Fruit fly (Drosophila melanogaster): Measurements from ENCODE around the gene CG7110.

The CG7110 gene

DNA sequence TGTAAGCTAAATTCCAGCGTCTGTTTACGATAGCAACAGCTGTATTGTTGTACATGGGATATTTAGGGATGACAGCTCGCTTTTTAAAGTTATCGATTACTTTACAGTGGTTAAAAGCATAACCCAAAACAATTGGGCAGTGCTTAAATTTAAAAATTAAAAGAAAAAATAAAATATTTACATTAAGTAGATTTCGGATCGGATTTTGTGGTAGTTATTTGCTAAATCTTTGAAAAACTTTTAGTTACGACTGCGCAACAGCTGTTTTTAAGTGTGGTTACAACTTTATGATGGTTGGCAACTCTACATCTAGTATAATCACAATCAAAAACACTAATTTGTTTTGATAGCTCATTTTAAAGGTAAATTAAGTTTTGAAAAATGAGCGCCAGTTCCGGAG lies 11.5 kb upstream of the CG7110 start, which contains the start of the genes Ing5 and CG7099 (continued):
- TF ChIP-seq CG10565 (GFP tag; optimal IDR thresholded peaks at IDR 0.05) (peak; percentile 61), CG6683 (GFP tag; optimal IDR thresholded peaks at IDR 0.05) (peak; percentile 85), Fer3 (tag; optimal IDR thresholded peaks at IDR 0.05) (peak; percentile 97), CG17359 (tag; optimal IDR thresholded peaks at IDR 0.05) (peak; percentile 96), gfzf (GFP tag; optimal IDR thresholded peaks at IDR 0.05) (peak; percentile 4), Atf3 (GFP tag; optimal IDR thresholded peaks at IDR 0.05) (peak; percentile 90), CG13775 (GFP tag; optimal IDR thresholded peaks at IDR 0.05) (peak; percentile 97), lab (GFP tag; optimal IDR thresholded peaks at IDR 0.05) (peak; percentile 97), CG3726 (GFP tag; IDR thresholded peaks at IDR 0.05) (peak; percentile 94), Fer1 (GFP tag; optimal IDR thresholded peaks at IDR 0.05) (peak; percentile 94), kah (GFP tag; optimal IDR thresholded peaks at IDR 0.05) (peak; percentile 85), shn (GFP tag; optimal IDR thresholded peaks at IDR 0.05) (peak; percentile 84), Dip2 (GFP tag; IDR thresholded peaks at IDR 0.05) (peak; percentile 58; the same call in 1 of the 2 replicates), sens-2 (GFP tag; IDR thresholded peaks at IDR 0.05) (peak; percentile 92), CG15514 (GFP tag; optimal IDR thresholded peaks at IDR 0.05) (peak; percentile 92), CG1024 (GFP tag; IDR thresholded peaks at IDR 0.05) (peak; percentile 92), Sox102F (GFP tag; optimal IDR thresholded peaks at IDR 0.05) (peak; percentile 98), Hr3 (GFP tag; optimal IDR thresholded peaks at IDR 0.05) (peak; percentile 97), gt (GFP tag; IDR thresholded peaks at IDR 0.05) (peak; percentile 92), CG11560 (tag; IDR thresholded peaks at IDR 0.05) (peak; percentile 87), Neu2 (GFP tag; optimal IDR thresholded peaks at IDR 0.05; ENCODE audit: borderline replicate concordance) (no peak), CG15073 (GFP tag; optimal IDR thresholded peaks at IDR 0.05) (peak; percentile 81), insv (GFP tag; optimal IDR thresholded peaks at IDR 0.05) (peak in 1 of 2 experiments; percentile 73), wdn (GFP tag; IDR thresholded peaks at IDR 0.05) (peak; percentile 92), CG8388 (GFP tag; optimal IDR thresholded peaks at IDR 0.05) (peak; percentile 94), Med (GFP tag) (peak; percentile 98), sim (GFP tag; IDR thresholded peaks at IDR 0.05) (peak; percentile 82; the same call in 1 of the 2 replicates), ftz-f1 (GFP tag; optimal IDR thresholded peaks at IDR 0.05) (peak; percentile 18), Gsc (GFP tag; IDR thresholded peaks at IDR 0.05) (peak; percentile 79), emc (GFP tag; optimal IDR thresholded peaks at IDR 0.05) (peak; percentile 84), Hmr (GFP tag; optimal IDR thresholded peaks at IDR 0.05) (peak; percentile 94), run (tag; optimal IDR thresholded peaks at IDR 0.05) (peak; percentile 90), TFAM (GFP tag; optimal IDR thresholded peaks at IDR 0.05) (peak; percentile 53), fd64A (GFP tag; optimal IDR thresholded peaks at IDR 0.05) (peak; percentile 77), CG3281 (GFP tag; optimal IDR thresholded peaks at IDR 0.05) (peak; percentile 95), CG11696 (GFP tag; IDR thresholded peaks at IDR 0.05) (peak; percentile 82), maf-S (GFP tag; optimal IDR thresholded peaks at IDR 0.05) (peak; percentile 91), h (optimal IDR thresholded peaks at IDR 0.05) (no peak), CG9437 (GFP tag; optimal IDR thresholded peaks at IDR 0.05) (peak; percentile 86), CG4328 (GFP tag; optimal IDR thresholded peaks at IDR 0.05) (peak; percentile 94), CG4404 (GFP tag; IDR thresholded peaks at IDR 0.05) (peak; percentile 96), pfk (GFP tag; optimal IDR thresholded peaks at IDR 0.05) (peak; percentile 52), CG9609 (GFP tag; optimal IDR thresholded peaks at IDR 0.05) (peak; percentile 86), CG17568 (GFP tag; optimal IDR thresholded peaks at IDR 0.05) (peak; percentile 91), CG31365 (tag; optimal IDR thresholded peaks at IDR 0.05) (no peak), CG2129 (GFP tag; IDR thresholded peaks at IDR 0.05; ENCODE audit: partially characterized antibody) (0 out of 2 replicates have a peak, but pooled peaks have one; percentile 34), otp (GFP tag; IDR thresholded peaks at IDR 0.05) (peak; percentile 97), CG7839 (tag; optimal IDR thresholded peaks at IDR 0.05) (peak; percentile 97), sc (optimal IDR thresholded peaks at IDR 0.05) (no peak), sc (GFP tag; optimal IDR thresholded peaks at IDR 0.05) (peak; percentile 93), abd-A (tag; optimal IDR thresholded peaks at IDR 0.05) (no peak)
